Worm (Caenorhabditis elegans): ENCODE results near the gene F54B11.10.
A peak's percentile ranks its signal among the peaks of the same experiment; 100 is the strongest.

The F54B11.10 gene

DNA sequence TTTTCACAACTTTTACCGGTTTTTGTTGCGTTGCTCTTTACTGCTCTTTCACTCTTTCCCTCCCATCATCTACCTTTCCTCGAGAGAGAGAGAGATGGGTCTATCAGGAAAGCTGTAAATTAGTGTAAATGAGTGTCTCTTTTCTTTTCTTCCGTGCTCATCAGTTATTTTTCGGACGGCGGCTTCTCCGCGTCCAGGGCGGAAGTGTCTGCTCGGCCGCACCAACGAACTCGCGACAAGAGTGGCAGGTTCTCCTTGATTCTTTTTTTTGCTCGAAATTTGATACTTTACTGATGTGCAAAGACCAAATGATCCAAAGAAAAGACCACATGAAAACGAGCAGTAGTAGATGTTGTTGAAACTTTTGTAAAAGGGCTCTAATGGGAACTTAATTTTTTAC lies 23.3 kb upstream of the F54B11.10 start:
- TF ChIP-seq ceh-82 (tag; optimal IDR thresholded peaks at IDR 0.05) (no peak), sma-9 (GFP tag; optimal IDR thresholded peaks at IDR 0.05) (peak; percentile 39), sma-9 (tag; optimal IDR thresholded peaks at IDR 0.05) (no peak), F13H6.1 (tag; optimal IDR thresholded peaks at IDR 0.05) (peak; percentile 77)

ce11 chrX:13561954-13562353 lies 20.0 kb upstream of the F54B11.10 start:
- TF ChIP-seq C34F6.9 (tag; optimal IDR thresholded peaks at IDR 0.05) (peak; percentile 18), lsy-2 (tag; optimal IDR thresholded peaks at IDR 0.05) (peak in 1 of 2 experiments; percentile 15), R02D3.7 (tag; optimal IDR thresholded peaks at IDR 0.05) (no peak), F13H6.1 (tag; optimal IDR thresholded peaks at IDR 0.05) (peak; percentile 65), lin-13 (GFP tag; optimal IDR thresholded peaks at IDR 0.05) (no peak), mab-5 (tag; optimal IDR thresholded peaks at IDR 0.05) (peak; percentile 28), sma-9 (GFP tag; optimal IDR thresholded peaks at IDR 0.05) (peak; percentile 72), sma-9 (tag; optimal IDR thresholded peaks at IDR 0.05) (no peak), ztf-11 (tag; optimal IDR thresholded peaks at IDR 0.05) (no peak)

- TF ChIP-seq elt-1 (tag; optimal IDR thresholded peaks at IDR 0.05) (no peak), nhr-129 (tag; optimal IDR thresholded peaks at IDR 0.05) (no peak)
Observed at ce11 chrX:13566436-13566835, 15.5 kb upstream of the F54B11.10 start, which contains the start of gene R01E6.2. TSS of gene R01E6.2 (minus strand) at chrX:13566536.

ce11 chrX:13569854-13570253 lies 12.1 kb upstream of the F54B11.10 start, which contains the start of gene R01E6.7:
TSS of gene R01E6.7 (minus strand) at chrX:13569954.
- no peak for TF ChIP-seq lin-11 (tag; optimal IDR thresholded peaks at IDR 0.05)

DNA sequence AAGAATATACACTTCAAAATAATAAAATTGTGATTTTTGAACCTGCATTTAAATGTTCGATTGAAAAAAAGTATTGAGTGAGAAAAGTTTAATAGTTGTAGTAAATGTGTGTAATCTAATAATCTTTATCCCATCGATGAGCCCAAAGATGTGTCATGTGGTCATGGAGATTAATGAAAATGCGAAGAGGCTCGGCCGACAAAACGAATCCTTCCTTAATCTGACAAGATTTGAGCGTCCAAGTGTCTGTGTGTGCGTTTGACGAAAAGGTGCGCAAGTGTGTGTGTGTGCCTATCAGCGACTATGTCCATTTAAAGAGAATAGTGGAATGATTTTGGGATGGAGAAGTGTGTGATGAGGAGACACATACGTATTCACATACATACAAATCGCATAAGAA lies 7.9 kb upstream of the F54B11.10 start:
- TF ChIP-seq ceh-16 (tag; optimal IDR thresholded peaks at IDR 0.05) = no peak
- no peak for TF ChIP-seq nhr-77 (tag; optimal IDR thresholded peaks at IDR 0.05)
- no peak for TF ChIP-seq nhr-23 (tag; optimal IDR thresholded peaks at IDR 0.05)
- no peak for TF ChIP-seq elt-1 (tag; optimal IDR thresholded peaks at IDR 0.05)
- no peak for TF ChIP-seq snpc-4 (tag; optimal IDR thresholded peaks at IDR 0.05)
- TF ChIP-seq nhr-237 (tag; optimal IDR thresholded peaks at IDR 0.05) = no peak
- no peak for TF ChIP-seq mdl-1 (tag; optimal IDR thresholded peaks at IDR 0.05)
- TF ChIP-seq elt-3 (tag; optimal IDR thresholded peaks at IDR 0.05) = no peak
- no peak for TF ChIP-seq lsy-2 (tag; optimal IDR thresholded peaks at IDR 0.05)
- no peak for TF ChIP-seq mbf-1 (tag; optimal IDR thresholded peaks at IDR 0.05)
- no peak for TF ChIP-seq sma-3 (GFP tag; optimal IDR thresholded peaks at IDR 0.05)

DNA sequence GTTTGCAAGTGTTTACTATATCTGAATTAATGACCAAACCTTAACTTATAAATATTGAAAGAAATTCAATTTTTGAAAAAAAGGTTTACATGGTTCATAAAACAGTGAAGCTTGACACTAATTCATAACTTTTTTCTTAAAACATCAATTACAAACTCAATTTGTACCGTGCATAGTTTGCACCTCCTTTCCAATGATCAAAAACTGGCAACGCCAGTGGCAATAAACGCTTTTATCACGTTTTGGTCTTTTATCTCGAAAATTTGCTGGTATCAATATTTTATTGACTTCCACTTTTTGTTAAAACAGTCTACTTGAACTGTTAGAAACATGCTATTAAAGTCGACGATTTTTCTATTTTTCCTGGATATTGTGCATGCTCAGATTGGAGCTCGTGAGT lies 3.4 kb upstream of the F54B11.10 start, which contains the start of gene F54B11.11:
F54B11.11 (plus strand) TSS at position 301 of the 400 bp plus-strand sequence.
- TF ChIP-seq unc-39 (tag; optimal IDR thresholded peaks at IDR 0.05) = no peak
- no peak for TF ChIP-seq C34F6.9 (tag; optimal IDR thresholded peaks at IDR 0.05)
- no peak for TF ChIP-seq lsy-2 (tag; optimal IDR thresholded peaks at IDR 0.05)
- TF ChIP-seq nhr-129 (tag; optimal IDR thresholded peaks at IDR 0.05) = no peak
- no peak for TF ChIP-seq elt-3 (tag; optimal IDR thresholded peaks at IDR 0.05)
- TF ChIP-seq ztf-11 (tag; optimal IDR thresholded peaks at IDR 0.05) = no peak
- TF ChIP-seq alr-1 (tag; optimal IDR thresholded peaks at IDR 0.05) = no peak
- no peak for TF ChIP-seq skn-1 (tag; optimal IDR thresholded peaks at IDR 0.05)
- TF ChIP-seq ceh-82 (tag; optimal IDR thresholded peaks at IDR 0.05) = no peak
- TF ChIP-seq mdl-1 (tag; optimal IDR thresholded peaks at IDR 0.05) = no peak
- no peak for TF ChIP-seq lin-39 (tag; optimal IDR thresholded peaks at IDR 0.05)
- TF ChIP-seq Y55F3AM.14 (GFP tag; optimal IDR thresholded peaks at IDR 0.05) = no peak
- no peak for TF ChIP-seq F13H6.1 (tag; optimal IDR thresholded peaks at IDR 0.05)
- no peak for TF ChIP-seq mbf-1 (tag; optimal IDR thresholded peaks at IDR 0.05)
- no peak for TF ChIP-seq sem-4 (tag; optimal IDR thresholded peaks at IDR 0.05)
- TF ChIP-seq egl-27 (tag; optimal IDR thresholded peaks at IDR 0.05) = no peak
- TF ChIP-seq nhr-6 (tag; optimal IDR thresholded peaks at IDR 0.05) = no peak

- no peak for TF ChIP-seq C34F6.9 (tag; optimal IDR thresholded peaks at IDR 0.05)
- TF ChIP-seq F13H6.1 (tag; optimal IDR thresholded peaks at IDR 0.05) = peak; percentile 65
- TF ChIP-seq sem-4 (tag; optimal IDR thresholded peaks at IDR 0.05) = peak; percentile 62
- TF ChIP-seq lsy-2 (tag; optimal IDR thresholded peaks at IDR 0.05) = peak in 1 of 2 experiments; percentile 12
- TF ChIP-seq mab-5 (tag; optimal IDR thresholded peaks at IDR 0.05) = peak; percentile 32
- no peak for TF ChIP-seq nhr-77 (tag; optimal IDR thresholded peaks at IDR 0.05)
- TF ChIP-seq sma-3 (GFP tag; optimal IDR thresholded peaks at IDR 0.05) = no peak
- peak; percentile 73 for TF ChIP-seq nhr-25 (tag; optimal IDR thresholded peaks at IDR 0.05)
- TF ChIP-seq lin-11 (tag; optimal IDR thresholded peaks at IDR 0.05) = peak; percentile 48
- TF ChIP-seq fos-1 (tag; optimal IDR thresholded peaks at IDR 0.05) = peak; percentile 40
- TF ChIP-seq ceh-16 (tag; optimal IDR thresholded peaks at IDR 0.05) = peak; percentile 73
- TF ChIP-seq skn-1 (tag; optimal IDR thresholded peaks at IDR 0.05) = no peak
- peak; percentile 11 for TF ChIP-seq unc-55 (GFP tag; optimal IDR thresholded peaks at IDR 0.05)
- peak; percentile 62 for TF ChIP-seq nhr-129 (tag; optimal IDR thresholded peaks at IDR 0.05)
Observed at ce11 chrX:13583895-13584344, 2.0 kb downstream of the F54B11.10 start.

Data from whole organism, L2 larva.